Worm (Caenorhabditis elegans) whole organism, dauer: ENCODE data around the gene M02H5.8.

Experiments
- unc-62 ChIP-seq: sonication (generic microtip); optimal IDR thresholded peaks from 2 replicates; lab custom pipeline; 2017; ENCODE audit warnings: missing biosample characterization, missing genetic modification reagents, missing genetic modification characterization

Gene M02H5.8

DNA sequence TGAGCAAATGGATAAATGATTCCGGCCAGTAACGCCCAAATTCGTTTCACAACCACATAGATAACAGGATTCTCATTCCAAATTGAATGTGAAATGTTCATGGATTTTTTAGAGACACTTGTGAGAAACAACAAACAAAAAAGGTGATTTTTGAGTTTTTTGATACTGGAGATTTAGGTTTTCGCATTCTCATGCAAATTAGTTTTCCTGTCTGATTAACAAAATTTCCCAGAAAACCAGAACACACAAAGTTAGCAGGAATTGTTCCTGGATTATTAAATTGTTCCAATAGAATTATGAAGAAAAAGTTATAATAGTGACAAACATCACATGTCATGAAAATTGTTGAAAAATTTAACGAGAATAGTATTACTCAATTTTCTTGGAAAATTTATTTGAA lies 6.6 kb upstream of the M02H5.8 start, which contains the start of gene srh-33:
srh-33 (minus strand) TSS at position 101 of the 400 bp plus-strand sequence.
- TF ChIP-seq unc-62 (GFP tag; lab: Kevin White, UChicago): no peak

DNA sequence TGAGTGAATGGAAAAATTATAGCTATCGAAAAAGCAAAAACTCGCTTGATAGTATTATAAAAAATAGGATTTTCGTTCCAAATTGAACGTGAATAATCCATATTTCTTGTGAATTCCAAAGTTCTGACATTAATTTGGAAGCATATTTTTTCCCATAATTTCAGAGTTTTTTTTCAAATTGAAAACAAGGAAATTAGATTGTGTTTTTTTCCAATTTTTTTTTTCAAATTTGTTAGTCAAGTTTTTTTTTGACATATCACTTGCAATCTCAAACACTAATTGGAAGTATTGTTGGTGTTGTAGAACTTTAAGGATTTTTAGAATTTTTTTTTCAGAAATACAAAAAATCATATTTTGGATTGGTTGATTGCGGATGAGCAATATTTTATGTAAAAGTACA lies 3.2 kb upstream of the M02H5.8 start, which contains the start of gene srh-34:
srh-34 (minus strand) TSS at position 101 of the 400 bp plus-strand sequence.
- no peak for TF ChIP-seq unc-62 (GFP tag; lab: Kevin White, UChicago)

DNA sequence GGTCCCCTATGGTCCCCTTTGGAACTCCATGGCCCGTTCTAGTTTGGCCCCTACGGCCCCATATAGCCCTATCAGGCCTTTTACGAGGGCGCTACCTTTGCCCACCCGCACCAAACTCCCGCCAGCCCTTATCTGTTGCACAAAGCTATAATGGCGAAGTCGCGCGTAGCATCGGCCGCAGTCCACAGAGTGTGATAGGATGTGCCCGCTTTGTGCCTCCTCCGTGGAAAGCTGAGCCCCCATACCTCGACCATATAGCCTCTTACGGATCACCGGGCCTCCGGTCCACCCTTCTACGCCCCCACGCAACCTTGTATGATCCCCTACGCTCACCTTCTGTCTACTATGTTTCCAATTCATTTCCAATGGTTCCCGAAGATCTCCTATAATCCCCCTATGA lies 2.8 kb upstream of the M02H5.8 start:
- no peak for TF ChIP-seq unc-62 (GFP tag; lab: Kevin White, UChicago)

DNA sequence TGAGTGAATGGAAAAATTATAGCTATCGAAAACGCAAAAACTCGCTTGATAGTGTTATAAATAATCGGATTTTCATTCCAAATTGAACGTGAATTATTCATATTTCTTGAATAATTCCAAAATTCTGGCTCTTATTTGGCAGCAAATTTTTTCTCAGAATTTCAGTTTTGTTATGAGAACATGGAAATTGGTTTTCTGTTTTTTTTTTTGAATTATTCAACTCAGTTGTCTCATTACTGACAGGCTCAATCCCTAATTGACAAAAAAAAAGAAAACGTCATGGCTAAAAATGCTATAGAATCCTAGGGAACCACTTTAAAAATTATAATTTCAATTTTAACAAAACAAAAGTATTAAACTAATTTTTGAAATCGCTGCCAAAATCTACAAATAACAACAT lies 651 bp upstream of the M02H5.8 start, which contains the start of gene srh-35:
srh-35 (minus strand) TSS at position 101 of the 400 bp plus-strand sequence.
- TF ChIP-seq unc-62 (GFP tag; lab: Kevin White, UChicago): no peak

DNA sequence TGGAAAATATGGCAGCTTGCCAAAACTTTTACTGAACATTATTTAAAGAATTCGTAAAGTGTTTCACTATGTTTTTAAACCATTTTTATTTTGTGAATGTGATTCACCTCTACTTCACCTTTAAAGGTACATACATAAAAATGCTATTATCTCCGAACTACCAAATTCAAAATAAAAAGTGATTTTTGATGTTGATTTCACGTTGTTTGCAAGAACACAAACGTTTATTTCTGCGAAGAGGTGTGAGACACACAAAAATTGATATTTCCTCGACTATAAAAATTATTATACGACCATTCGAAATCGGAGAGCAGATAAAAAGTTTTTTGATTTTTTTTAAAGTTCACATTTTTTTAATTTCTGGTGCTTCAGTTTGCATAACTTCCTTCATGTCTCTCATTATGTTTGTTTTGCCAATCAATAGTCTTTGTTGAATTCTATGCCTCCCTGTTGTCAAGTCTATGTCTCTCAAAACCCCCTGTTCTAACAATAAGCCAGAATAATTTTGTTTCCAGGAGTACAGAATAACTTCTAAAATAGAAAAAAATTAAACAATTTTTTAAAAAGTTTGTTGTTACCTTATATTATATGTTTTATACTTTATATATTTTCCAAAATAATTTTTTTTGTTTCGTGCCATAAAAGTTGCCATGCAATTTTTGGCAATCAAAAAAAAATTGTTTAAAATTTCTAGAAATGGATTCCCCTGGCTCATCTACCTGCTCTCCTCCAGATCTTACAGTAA lies 1.1 kb downstream of the M02H5.8 start, which contains the start of gene nhr-123:
nhr-123 (plus strand) TSS at position 695 of the 745 bp plus-strand sequence.
- TF ChIP-seq unc-62 (GFP tag; lab: Kevin White, UChicago): no peak

DNA sequence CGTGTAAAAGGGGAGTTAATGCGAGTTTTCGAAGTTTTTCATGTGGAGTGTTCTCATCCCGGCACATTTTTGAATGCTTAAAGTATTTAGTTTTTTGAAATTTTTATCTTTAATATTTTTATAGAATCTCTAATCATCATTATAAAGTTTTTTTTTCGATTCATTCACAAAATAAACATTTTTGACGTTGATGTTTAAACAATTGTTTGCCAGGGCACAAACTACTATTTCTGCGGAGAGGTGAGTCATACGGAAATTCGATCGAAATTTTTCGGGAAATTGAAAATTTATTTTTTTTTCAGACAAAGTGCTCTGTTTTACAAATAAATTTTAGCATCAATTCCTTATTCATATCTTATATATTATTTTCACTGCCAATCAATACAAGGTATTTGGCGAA lies 3.8 kb downstream of the M02H5.8 start, which contains the start of gene nhr-98:
nhr-98 (plus strand) TSS at position 301 of the 400 bp plus-strand sequence.
- no peak for TF ChIP-seq unc-62 (GFP tag; lab: Kevin White, UChicago)

DNA sequence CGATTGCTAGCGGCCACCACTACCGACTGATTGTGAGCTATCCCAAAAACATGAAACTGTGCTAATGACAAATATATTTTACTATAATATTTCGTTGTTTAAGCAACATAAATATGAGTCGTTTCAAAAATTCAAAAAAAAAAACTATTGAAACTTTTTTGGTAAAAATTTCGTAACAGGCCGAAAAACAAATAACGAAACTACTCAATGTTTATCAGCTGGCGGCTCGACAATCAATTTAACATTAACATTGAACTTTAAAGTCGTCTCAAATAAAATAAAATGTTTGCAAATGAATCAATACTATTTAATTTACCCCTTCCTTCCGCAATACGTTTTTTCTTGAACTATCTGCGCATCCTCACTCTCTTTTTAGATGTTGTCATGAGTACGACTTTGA lies 8.1 kb downstream of the M02H5.8 start:
- no peak for TF ChIP-seq unc-62 (GFP tag; lab: Kevin White, UChicago)

DNA sequence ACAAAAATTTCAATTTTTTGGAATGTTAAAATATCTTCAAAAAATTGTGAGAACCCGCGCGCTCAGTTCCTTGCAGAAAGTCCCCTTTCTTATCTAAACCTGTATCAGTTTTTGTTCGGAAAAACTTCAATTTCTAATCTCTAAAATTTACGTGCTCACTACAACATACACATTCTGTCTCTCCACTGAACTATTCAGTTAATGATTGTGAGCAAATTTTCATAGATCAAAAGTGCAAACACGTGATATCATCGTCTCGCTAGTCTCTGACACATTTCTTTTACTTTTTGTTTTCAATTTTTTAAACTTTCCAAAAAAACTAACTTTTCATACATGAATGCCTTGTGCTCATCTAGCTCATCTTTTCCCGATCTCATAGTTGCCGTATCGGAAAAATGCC lies 9.7 kb downstream of the M02H5.8 start, which contains the start of gene nhr-203:
nhr-203 (plus strand) TSS at position 332 of the 400 bp plus-strand sequence.
- TF ChIP-seq unc-62 (GFP tag; lab: Kevin White, UChicago): no peak

DNA sequence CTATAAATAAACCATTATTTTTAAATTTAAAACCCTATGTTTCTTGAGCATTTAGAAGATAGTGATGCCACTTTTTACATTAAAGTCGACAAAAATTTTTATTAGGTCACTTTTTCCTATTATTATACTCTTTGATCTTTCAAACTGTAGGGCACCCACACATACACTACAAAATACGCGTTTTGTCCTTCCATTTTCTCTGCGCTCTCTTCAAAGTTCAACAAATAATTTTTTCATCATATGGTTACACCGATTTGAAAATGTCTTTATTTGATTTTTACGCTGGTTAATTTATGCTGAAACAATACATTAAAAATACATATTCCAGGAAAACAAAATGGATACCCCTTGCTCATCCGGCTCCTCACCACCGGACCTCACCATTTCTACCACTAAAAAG lies 12.5 kb downstream of the M02H5.8 start, which contains the start of gene nhr-202:
nhr-202 (plus strand) TSS at position 326 of the 400 bp plus-strand sequence.
- TF ChIP-seq unc-62 (GFP tag; lab: Kevin White, UChicago): no peak

DNA sequence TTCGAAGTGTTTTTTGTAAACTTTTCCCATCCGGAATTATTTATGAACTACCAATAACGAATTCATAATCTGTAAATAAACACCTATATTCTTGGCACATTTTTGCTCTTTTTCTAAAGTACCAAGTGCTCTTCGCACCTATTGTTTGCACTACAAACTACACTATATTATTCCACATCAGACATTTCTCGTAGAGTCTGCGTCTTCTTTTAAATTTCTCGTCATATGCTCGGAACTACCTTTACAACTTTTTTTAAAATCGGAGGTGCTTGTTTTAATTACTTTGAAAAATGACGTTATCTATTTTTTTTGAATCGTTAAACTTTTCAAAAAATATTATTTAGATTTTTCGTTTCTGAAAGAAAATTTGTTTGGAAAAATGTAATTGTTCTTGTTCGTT lies 15.0 kb downstream of the M02H5.8 start, which contains the start of gene nhr-201:
nhr-201 (plus strand) TSS at position 29 of the 400 bp plus-strand sequence.
- no peak for TF ChIP-seq unc-62 (GFP tag; lab: Kevin White, UChicago)

DNA sequence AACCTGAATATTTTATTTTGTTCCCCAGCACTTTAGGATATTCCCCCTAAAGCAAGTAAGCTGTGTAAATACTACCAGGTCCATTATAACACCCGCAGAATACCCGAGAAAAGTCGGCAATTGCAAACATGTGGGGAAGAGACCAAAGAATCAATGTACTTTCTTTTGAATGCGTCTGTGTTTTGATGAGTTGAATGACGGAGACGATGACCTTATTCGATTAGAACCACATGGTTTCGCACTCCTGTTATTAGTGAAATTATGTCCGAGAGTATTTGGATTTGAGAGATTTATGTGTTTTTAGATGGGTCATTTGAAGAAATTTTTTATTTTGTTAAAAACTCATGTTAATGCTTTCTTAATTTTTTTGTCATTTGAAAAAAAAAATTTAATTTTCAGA lies 15.6 kb downstream of the M02H5.8 start:
- TF ChIP-seq unc-62 (GFP tag; lab: Kevin White, UChicago): no peak

DNA sequence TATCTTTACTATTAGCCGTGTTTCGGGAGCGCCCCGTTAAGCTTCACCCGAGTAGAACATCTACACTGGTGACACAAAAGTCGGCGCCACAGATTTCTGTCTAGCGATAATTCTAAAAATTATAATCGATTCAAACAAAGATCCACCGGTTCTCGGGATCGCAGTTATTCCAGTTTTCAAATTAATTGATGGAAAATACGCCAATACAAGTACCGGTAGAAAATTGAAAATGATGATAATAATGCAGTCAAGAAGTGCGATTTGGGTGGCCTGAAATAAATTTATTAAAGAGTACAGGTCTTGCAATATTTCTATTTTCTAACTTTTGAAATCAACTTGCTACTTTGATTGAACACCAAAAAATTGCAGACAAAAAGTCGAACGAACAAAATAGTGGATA lies 17.7 kb downstream of the M02H5.8 start:
- no peak for TF ChIP-seq unc-62 (GFP tag; lab: Kevin White, UChicago)

DNA sequence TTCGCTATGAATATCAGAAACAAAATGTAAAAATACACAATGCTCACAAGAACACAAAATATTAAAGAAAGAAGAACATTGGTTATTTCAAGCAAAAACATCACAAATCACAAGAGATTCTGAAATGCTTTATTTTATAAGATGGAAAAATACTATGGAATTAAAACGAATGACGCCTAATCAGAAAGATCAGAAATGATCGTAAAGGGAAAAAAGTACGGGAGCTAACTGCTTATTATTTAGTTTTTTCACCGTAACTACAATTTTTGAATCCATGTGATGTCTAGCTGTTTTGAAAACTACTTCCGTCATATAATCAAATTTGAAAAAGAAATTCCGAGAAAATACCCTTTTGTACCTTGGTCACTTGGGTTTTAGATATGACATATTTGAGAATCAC lies 18.7 kb downstream of the M02H5.8 start, which contains the start of gene srbc-57:
srbc-57 (minus strand) TSS at position 101 of the 400 bp plus-strand sequence.
- TF ChIP-seq unc-62 (GFP tag; lab: Kevin White, UChicago): no peak

DNA sequence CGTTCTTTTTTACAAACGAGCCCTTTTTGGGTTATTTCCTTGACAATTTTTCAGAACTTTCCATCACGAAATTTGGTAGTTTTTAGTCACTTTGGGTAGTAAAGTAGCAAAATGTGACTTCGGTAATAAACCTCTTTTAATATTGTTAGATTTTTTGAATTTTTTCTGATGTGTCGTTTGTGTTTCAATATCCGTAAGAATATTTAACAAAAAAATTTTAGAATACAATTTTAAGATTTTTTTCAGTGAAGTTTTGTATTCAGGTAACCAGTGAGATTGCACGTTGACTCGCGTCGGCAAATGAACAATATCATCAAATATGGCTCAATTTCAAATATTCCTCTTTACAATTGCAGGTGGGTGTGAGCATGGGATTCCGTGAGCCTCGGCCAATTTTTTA lies 22.8 kb downstream of the M02H5.8 start, which contains the start of gene srt-31:
srt-31 (plus strand) TSS at position 301 of the 400 bp plus-strand sequence.
- no peak for TF ChIP-seq unc-62 (GFP tag; lab: Kevin White, UChicago)

DNA sequence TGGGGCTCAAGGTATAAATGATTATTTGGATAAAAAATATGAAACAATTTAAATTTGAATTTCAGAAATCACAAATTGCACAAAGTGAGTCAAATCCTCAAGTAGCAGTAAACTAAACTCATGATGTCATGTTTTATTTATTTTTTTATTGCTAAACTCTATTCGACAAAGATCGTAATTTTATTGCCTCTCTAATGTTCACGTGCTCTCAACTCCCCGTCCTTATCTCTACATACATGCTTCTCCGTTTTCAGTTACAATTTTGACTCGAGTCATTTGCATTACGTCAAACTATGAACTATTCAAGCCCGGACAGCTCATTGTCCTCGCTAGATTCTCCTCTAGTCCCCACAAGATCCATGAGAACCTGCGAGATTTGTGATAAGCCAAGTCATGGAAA lies 24.7 kb downstream of the M02H5.8 start, which contains the start of gene nhr-99:
nhr-99 (plus strand) TSS at position 263 of the 400 bp plus-strand sequence.
- TF ChIP-seq unc-62 (GFP tag; lab: Kevin White, UChicago): no peak

DNA sequence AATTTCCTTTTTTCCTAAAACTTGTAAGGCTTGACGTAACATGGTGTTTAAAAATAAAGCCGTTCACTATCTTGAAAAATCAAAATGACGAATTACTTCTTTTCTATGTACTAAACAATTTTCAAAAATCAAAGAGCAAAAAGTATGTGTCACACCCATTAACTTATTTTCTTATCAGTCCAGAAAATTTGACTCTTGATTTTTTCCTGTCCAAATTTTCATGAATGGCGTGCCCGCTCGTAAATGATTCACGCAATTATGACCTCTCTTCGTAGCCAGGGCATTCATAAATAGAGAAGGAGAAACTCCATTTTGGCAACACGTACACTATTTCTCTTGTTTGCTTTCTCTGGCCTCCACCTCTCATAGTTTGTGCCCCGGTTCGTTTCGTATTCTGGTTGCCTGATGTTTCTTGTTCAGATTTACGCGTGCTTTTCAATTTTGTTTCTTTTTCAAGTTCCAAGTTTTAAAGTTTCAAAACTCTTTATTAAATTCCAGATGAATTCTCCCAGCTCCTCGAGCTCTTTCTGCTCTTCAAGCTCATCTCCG lies 28.0 kb downstream of the M02H5.8 start, which contains the start of gene nhr-55:
nhr-55 (plus strand) TSS at position 499 of the 549 bp plus-strand sequence.
- TF ChIP-seq unc-62 (GFP tag; lab: Kevin White, UChicago): no peak
